Fruit fly (Drosophila melanogaster) whole organism, embryonic: ENCODE measurements around the gene Sf3b1.

ENCODE experiments used
- BEAF-32 ChIP-seq: fragments of 200-800 bp; sonication (Bioruptor generic); optimal IDR thresholded peaks from 3 replicates; lab custom pipeline; 2017; ENCODE audit warnings: missing biosample characterization, missing genetic modification characterization, mild to moderate bottlenecking, moderate library complexity, missing genetic modification reagents
- CG11695 ChIP-seq: fragments of 200-800 bp; sonication (Bioruptor generic); IDR thresholded peaks from 3 replicates; pipeline ENCODE4 v1.3.6; 2022; ENCODE audit warnings: missing biosample characterization, missing genetic modification characterization
- CG11696 ChIP-seq: fragments of 200-800 bp; sonication (Bioruptor generic); IDR thresholded peaks from 2 replicates; pipeline ENCODE4 v1.3.6; 2022; ENCODE audit warnings: missing biosample characterization, missing genetic modification characterization
- CG13287 ChIP-seq: fragments of 200-800 bp; sonication (Bioruptor generic); IDR thresholded peaks from 2 replicates; pipeline ENCODE4 v1.3.6; 2022; ENCODE audit warnings: missing biosample characterization, missing genetic modification characterization; ENCODE audit not compliant: partially characterized antibody
- CG14710 ChIP-seq: fragments of 200-800 bp; sonication (Bioruptor generic); optimal IDR thresholded peaks from 3 replicates; lab custom pipeline; 2019; ENCODE audit warnings: missing biosample characterization, mild to moderate bottlenecking, missing genetic modification characterization, moderate library complexity
- CG18599 ChIP-seq: fragments of 200-800 bp; sonication (Bioruptor generic); optimal IDR thresholded peaks from 3 replicates; lab custom pipeline; 2017; ENCODE audit warnings: missing biosample characterization, missing genetic modification characterization, mild to moderate bottlenecking, moderate library complexity, missing genetic modification reagents
- CG2889 ChIP-seq: fragments of 200-800 bp; sonication (Bioruptor generic); IDR thresholded peaks from 3 replicates; pipeline ENCODE4 v1.3.6; 2022; ENCODE audit warnings: missing biosample characterization, missing genetic modification characterization
- CG34224 ChIP-seq: fragments of 200-800 bp; sonication (Bioruptor generic); IDR thresholded peaks from 3 replicates; pipeline ENCODE4 v1.3.6; 2022; ENCODE audit warnings: missing biosample characterization, missing genetic modification characterization; ENCODE audit not compliant: partially characterized antibody
- CG3726 ChIP-seq: fragments of 200-800 bp; sonication (Bioruptor generic); IDR thresholded peaks from 3 replicates; pipeline ENCODE4, ENCODE4 v1.3.6; 2022; ENCODE audit warnings: missing biosample characterization, missing genetic modification characterization
- CG6765 ChIP-seq: fragments of 200-800 bp; sonication (Bioruptor generic); optimal IDR thresholded peaks from 3 replicates; lab custom pipeline; 2017; ENCODE audit warnings: missing biosample characterization, mild to moderate bottlenecking, missing genetic modification characterization
- CG8089 ChIP-seq: fragments of 200-800 bp; sonication (Bioruptor generic); optimal IDR thresholded peaks from 3 replicates; lab custom pipeline; 2016; ENCODE audit warnings: missing biosample characterization, missing genetic modification characterization
- CG9609 ChIP-seq: fragments of 200-800 bp; sonication (Bioruptor generic); optimal IDR thresholded peaks from 3 replicates; lab custom pipeline; 2016; ENCODE audit warnings: missing biosample characterization, missing genetic modification characterization
- CG9932 ChIP-seq: fragments of 200-800 bp; sonication (Bioruptor generic); IDR thresholded peaks from 2 replicates; pipeline ENCODE4 v1.3.6; 2022; ENCODE audit warnings: missing biosample characterization, missing genetic modification characterization
- Dip3 ChIP-seq: fragments of 200-800 bp; sonication (Bioruptor generic); optimal IDR thresholded peaks from 3 replicates; lab custom pipeline; 2016; ENCODE audit warnings: missing biosample characterization, missing genetic modification characterization
- Dll ChIP-seq: fragments of 200-800 bp; sonication (Bioruptor generic); IDR thresholded peaks from 4 replicates; pipeline ENCODE4 v1.3.6; 2022; ENCODE audit warnings: missing biosample characterization, missing genetic modification characterization; ENCODE audit not compliant: partially characterized antibody
- Doc3 ChIP-seq: fragments of 200-800 bp; sonication (Bioruptor generic); IDR thresholded peaks from 3 replicates; pipeline ENCODE4 v1.3.6; 2022; ENCODE audit warnings: missing biosample characterization, missing genetic modification characterization; ENCODE audit not compliant: partially characterized antibody
- Dp ChIP-seq: fragments of 200-800 bp; sonication (Bioruptor generic); optimal IDR thresholded peaks from 2 replicates; lab custom pipeline; 2018; ENCODE audit warnings: missing biosample characterization, mild to moderate bottlenecking, missing genetic modification characterization, moderate library complexity
- HLH3B ChIP-seq: fragments of 200-800 bp; sonication (Bioruptor generic); IDR thresholded peaks from 2 replicates; pipeline ENCODE4 v1.3.6; 2022; ENCODE audit warnings: missing biosample characterization, missing genetic modification characterization
- Hr3 ChIP-seq: fragments of 200-800 bp; sonication (Bioruptor generic); optimal IDR thresholded peaks from 3 replicates; lab custom pipeline; 2016; ENCODE audit warnings: missing biosample characterization, missing genetic modification characterization
- Hsf ChIP-seq: fragments of 200-800 bp; sonication (Bioruptor generic); optimal IDR thresholded peaks from 3 replicates; lab custom pipeline; 2016; ENCODE audit warnings: missing biosample characterization, missing genetic modification characterization
- Lhr ChIP-seq: fragments of 200-800 bp; sonication (Bioruptor generic); optimal IDR thresholded peaks from 3 replicates; lab custom pipeline; 2017; ENCODE audit warnings: mild to moderate bottlenecking, missing biosample characterization, missing genetic modification reagents, missing genetic modification characterization
- Lpt ChIP-seq: fragments of >200 bp; optimal IDR thresholded peaks from 2 replicates; lab custom pipeline; 2018; ENCODE audit warnings: missing biosample characterization, missing genetic modification characterization
- MBD-R2 ChIP-seq: fragments of 200-800 bp; sonication (Bioruptor generic); IDR thresholded peaks from 2 replicates; pipeline ENCODE4 v1.3.6; 2022; ENCODE audit warnings: missing biosample characterization, missing genetic modification characterization
- Mes4 ChIP-seq: fragments of 200-800 bp; sonication (Bioruptor generic); optimal IDR thresholded peaks from 2 replicates; lab custom pipeline; 2016; ENCODE audit warnings: missing biosample characterization, missing genetic modification characterization
- Opbp ChIP-seq: fragments of 200-800 bp; sonication (Bioruptor generic); IDR thresholded peaks from 3 replicates; pipeline ENCODE4 v1.3.6; 2022; ENCODE audit warnings: missing biosample characterization, missing genetic modification characterization; ENCODE audit not compliant: partially characterized antibody
- PHDP ChIP-seq: fragments of 200-800 bp; sonication (Bioruptor generic); optimal IDR thresholded peaks from 3 replicates; lab custom pipeline; 2018; ENCODE audit warnings: missing biosample characterization, mild to moderate bottlenecking, missing genetic modification characterization, moderate library complexity
- TFAM ChIP-seq: fragments of 200-800 bp; sonication (Bioruptor generic); optimal IDR thresholded peaks from 2 replicates; lab custom pipeline; 2017; ENCODE audit warnings: missing biosample characterization, missing genetic modification characterization, inconsistent platforms
- Xrp1 ChIP-seq: fragments of 200-800 bp; sonication (Bioruptor generic); IDR thresholded peaks from 2 replicates; pipeline ENCODE4 v1.3.6; 2022; ENCODE audit warnings: missing biosample characterization, missing genetic modification characterization
- ac ChIP-seq: fragments of 200-800 bp; sonication (Bioruptor generic); optimal IDR thresholded peaks from 3 replicates; lab custom pipeline; 2017; ENCODE audit warnings: missing biosample characterization, mild to moderate bottlenecking, missing genetic modification characterization
- amos ChIP-seq: fragments of 200-800 bp; sonication (Bioruptor generic); IDR thresholded peaks from 2 replicates; pipeline ENCODE4 v1.3.6; 2022; ENCODE audit warnings: missing biosample characterization, missing genetic modification characterization; ENCODE audit not compliant: partially characterized antibody
- bsh ChIP-seq, 2 experiments: fragments of 200-800 bp; sonication (Bioruptor generic); optimal IDR thresholded peaks; 2 replicates each; lab custom pipeline; 2017 to 2018; ENCODE audit warnings: mild to moderate bottlenecking in 2 of 2, missing biosample characterization in 2 of 2, missing genetic modification characterization in 2 of 2, moderate library complexity in 1 of 2
- caup ChIP-seq: fragments of 200-800 bp; sonication (Bioruptor generic); optimal IDR thresholded peaks from 3 replicates; lab custom pipeline; 2017; ENCODE audit warnings: missing biosample characterization, mild to moderate bottlenecking, missing genetic modification characterization, moderate library complexity; ENCODE audit not compliant: severe bottlenecking
- danr ChIP-seq: fragments of 200-800 bp; sonication (Bioruptor generic); IDR thresholded peaks from 2 replicates; pipeline ENCODE4 v1.3.6; 2022; ENCODE audit warnings: missing biosample characterization, missing genetic modification characterization
- dm ChIP-seq: fragments of 200-800 bp; sonication (Bioruptor generic); optimal IDR thresholded peaks from 3 replicates; lab custom pipeline; 2016; ENCODE audit warnings: missing biosample characterization, missing genetic modification characterization
- fru ChIP-seq: fragments of >200 bp; optimal IDR thresholded peaks from 2 replicates; lab custom pipeline; 2017
- inv ChIP-seq: fragments of 200-800 bp; sonication (Bioruptor generic); IDR thresholded peaks from 2 replicates; pipeline ENCODE4 v1.3.6; 2022; ENCODE audit warnings: missing biosample characterization, missing genetic modification characterization; ENCODE audit not compliant: partially characterized antibody
- jumu ChIP-seq: fragments of 200-800 bp; sonication (Bioruptor generic); optimal IDR thresholded peaks from 3 replicates; lab custom pipeline; 2016; ENCODE audit warnings: missing biosample characterization, missing genetic modification characterization
- kay ChIP-seq: fragments of 200-800 bp; sonication (Bioruptor generic); optimal IDR thresholded peaks from 2 replicates; lab custom pipeline; 2016; ENCODE audit warnings: missing biosample characterization, missing genetic modification characterization
- mld ChIP-seq: fragments of 200-800 bp; sonication (Bioruptor generic); IDR thresholded peaks from 3 replicates; pipeline ENCODE4 v1.3.6; 2022; ENCODE audit warnings: missing biosample characterization, missing genetic modification characterization; ENCODE audit not compliant: partially characterized antibody
- nerfin-2 ChIP-seq: fragments of 200-800 bp; sonication (Bioruptor generic); IDR thresholded peaks from 2 replicates; pipeline ENCODE4 v1.3.6; 2022; ENCODE audit warnings: missing biosample characterization, missing genetic modification characterization; ENCODE audit not compliant: partially characterized antibody
- p53 ChIP-seq: fragments of 200-800 bp; sonication (Bioruptor generic); optimal IDR thresholded peaks from 2 replicates; lab custom pipeline; 2016; ENCODE audit warnings: missing biosample characterization, missing genetic modification characterization
- pb ChIP-seq: fragments of 200-800 bp; sonication (Bioruptor generic); optimal IDR thresholded peaks from 3 replicates; lab custom pipeline; 2016; ENCODE audit warnings: missing biosample characterization, missing genetic modification characterization
- pum ChIP-seq: fragments of 200-800 bp; sonication (Bioruptor generic); optimal IDR thresholded peaks from 2 replicates; lab custom pipeline; 2016; ENCODE audit warnings: missing biosample characterization, missing genetic modification characterization
- seq ChIP-seq: fragments of 200-800 bp; sonication (Bioruptor generic); IDR thresholded peaks from 2 replicates; pipeline ENCODE4 v1.3.6; 2022; ENCODE audit warnings: missing biosample characterization, missing genetic modification characterization
- tin ChIP-seq: fragments of 200-800 bp; sonication (Bioruptor generic); optimal IDR thresholded peaks from 3 replicates; lab custom pipeline; 2016; ENCODE audit warnings: missing biosample characterization, missing genetic modification characterization
- tll ChIP-seq, 2 experiments: fragments of 200-800 bp in 1 of 2; fragments of >200 bp in 1 of 2; sonication (Bioruptor generic) in 1 of 2; optimal IDR thresholded peaks; 2 replicates each; lab custom pipeline; 2017 to 2019; ENCODE audit warnings: missing biosample characterization in 2 of 2, missing genetic modification characterization in 2 of 2, mild to moderate bottlenecking in 1 of 2, moderate library complexity in 1 of 2
- unpg ChIP-seq: fragments of 200-800 bp; sonication (Bioruptor generic); optimal IDR thresholded peaks from 3 replicates; lab custom pipeline; 2018; ENCODE audit warnings: missing biosample characterization, mild to moderate bottlenecking, missing genetic modification characterization, moderate library complexity
- z ChIP-seq: fragments of 200-800 bp; sonication (Bioruptor generic); IDR thresholded peaks from 3 replicates; pipeline ENCODE4 v1.3.6; 2022; ENCODE audit warnings: missing biosample characterization, missing genetic modification characterization
- zen2 ChIP-seq: fragments of 200-800 bp; sonication (Bioruptor generic); IDR thresholded peaks from 3 replicates; pipeline ENCODE4 v1.3.6; 2022; ENCODE audit warnings: missing biosample characterization, missing genetic modification characterization; ENCODE audit not compliant: partially characterized antibody

Gene Sf3b1

dm6 chr2L:542338-542967 lies 25.7 kb upstream of the Sf3b1 start, which contains the start of gene lwr (continued):
- no peak for TF ChIP-seq HLH3B
- TF ChIP-seq CG9609, result no peak
- peak; percentile 62 for TF ChIP-seq MBD-R2 (GFP tag; lab: Robert Waterston, UW)
- TF ChIP-seq jumu, result no peak
- no peak for TF ChIP-seq CG6765 (GFP tag; lab: Kevin White, UChicago)
- no peak for TF ChIP-seq nerfin-2 (GFP tag; lab: Robert Waterston, UW)
- TF ChIP-seq zen2 (GFP tag; lab: Robert Waterston, UW), result no peak
- TF ChIP-seq CG9932 (GFP tag; lab: Robert Waterston, UW), result no peak
- TF ChIP-seq fru (lab: Kevin White, UChicago), result no peak
- no peak for TF ChIP-seq CG18599 (GFP tag; lab: Kevin White, UChicago)
- no peak for TF ChIP-seq Mes4 (GFP tag; lab: Kevin White, UChicago)
- peak; percentile 79 for TF ChIP-seq BEAF-32 (GFP tag; lab: Kevin White, UChicago)
- TF ChIP-seq CG11696 (GFP tag; lab: Robert Waterston, UW), result no peak
- no peak for TF ChIP-seq mld (GFP tag; lab: Robert Waterston, UW)
- TF ChIP-seq p53 (GFP tag; lab: Kevin White, UChicago), result no peak
- no peak for TF ChIP-seq Hr3 (GFP tag; lab: Kevin White, UChicago)
- TF ChIP-seq danr (GFP tag; lab: Robert Waterston, UW), result no peak
- TF ChIP-seq CG34224 (GFP tag; lab: Robert Waterston, UW), result peak; percentile 27; the same call in 2 of the 3 replicates
- TF ChIP-seq z (GFP tag; lab: Robert Waterston, UW), result no peak
- no peak for TF ChIP-seq bsh (GFP tag; optimal IDR thresholded peaks at IDR 0.05; lab: Kevin White, UChicago)
- no peak for TF ChIP-seq Dip3 (GFP tag; lab: Kevin White, UChicago)
- TF ChIP-seq amos (GFP tag; lab: Robert Waterston, UW), result peak; percentile 64
- no peak for TF ChIP-seq pum (GFP tag; lab: Kevin White, UChicago)
- no peak for TF ChIP-seq CG3726
- TF ChIP-seq CG11695 (GFP tag; lab: Robert Waterston, UW), result no peak
- peak; percentile 50 for TF ChIP-seq Lhr (GFP tag; lab: Kevin White, UChicago)
- peak; percentile 73 for TF ChIP-seq CG13287 (GFP tag; lab: Robert Waterston, UW)
- no peak for TF ChIP-seq pb (GFP tag; lab: Kevin White, UChicago)
- TF ChIP-seq CG2889 (GFP tag; lab: Robert Waterston, UW), result no peak
- TF ChIP-seq Doc3 (GFP tag; lab: Robert Waterston, UW), result peak; percentile 64
- TF ChIP-seq kay (GFP tag; lab: Kevin White, UChicago), result no peak
- TF ChIP-seq CG8089 (GFP tag; lab: Kevin White, UChicago), result no peak
- peak; percentile 67 for TF ChIP-seq Dp (GFP tag; lab: Kevin White, UChicago)
- no peak for TF ChIP-seq Lpt (GFP tag; lab: Kevin White, UChicago)
- no peak for TF ChIP-seq caup (GFP tag; lab: Kevin White, UChicago)
- peak; percentile 69; the same call in 3 of the 4 replicates for TF ChIP-seq Dll (GFP tag; lab: Robert Waterston, UW)
- TF ChIP-seq CG14710 (tag; lab: Kevin White, UChicago), result peak; percentile 38
- no peak for TF ChIP-seq TFAM (GFP tag; lab: Kevin White, UChicago)
- no peak for TF ChIP-seq ac
- TF ChIP-seq dm, result peak; percentile 43
- TF ChIP-seq tll (GFP tag; optimal IDR thresholded peaks at IDR 0.05; lab: Kevin White, UChicago), result no peak
- TF ChIP-seq seq (GFP tag; lab: Robert Waterston, UW), result no peak
- no peak for TF ChIP-seq tin (GFP tag; lab: Kevin White, UChicago)
- TF ChIP-seq unpg, result no peak
- peak; percentile 40; the same call in 1 of the 2 replicates for TF ChIP-seq inv (GFP tag; lab: Robert Waterston, UW)
- TF ChIP-seq Opbp (GFP tag; lab: Robert Waterston, UW), result peak; percentile 64; the same call in 1 of the 3 replicates
- no peak for TF ChIP-seq Xrp1 (GFP tag; lab: Robert Waterston, UW)
- TF ChIP-seq Hsf (GFP tag; lab: Kevin White, UChicago), result no peak
- peak; percentile 6 for TF ChIP-seq PHDP (tag; lab: Kevin White, UChicago)
